Worm (Caenorhabditis elegans): Measurements from ENCODE around the gene rpoa-49.
A peak's percentile ranks its signal among the peaks of the same experiment; 100 is the strongest.

Gene rpoa-49

DNA sequence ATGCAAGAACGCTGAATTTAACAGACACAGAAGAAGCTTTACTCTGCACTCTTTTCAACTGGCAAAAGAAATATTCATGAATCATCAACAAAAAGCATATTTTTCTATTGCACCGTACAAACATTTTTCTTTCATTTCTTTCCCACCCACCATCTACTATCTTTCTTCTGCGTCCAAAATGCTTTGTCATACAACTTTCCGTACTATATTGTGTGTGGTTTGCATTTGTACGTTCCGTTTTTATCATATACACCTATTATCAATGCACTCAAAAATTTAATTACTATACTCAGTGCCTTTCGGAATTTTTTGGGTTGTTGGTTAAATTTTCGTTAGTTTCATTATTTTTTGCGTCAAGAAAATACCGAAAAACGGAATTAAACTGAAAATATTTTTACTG lies 22.8 kb downstream of the rpoa-49 start:
- TF ChIP-seq tbx-2 (tag; optimal IDR thresholded peaks at IDR 0.05): no peak
- TF ChIP-seq elt-2 (tag; optimal IDR thresholded peaks at IDR 0.05): peak; percentile 41
- peak; percentile 27 for TF ChIP-seq pqm-1 (tag; optimal IDR thresholded peaks at IDR 0.05)

DNA sequence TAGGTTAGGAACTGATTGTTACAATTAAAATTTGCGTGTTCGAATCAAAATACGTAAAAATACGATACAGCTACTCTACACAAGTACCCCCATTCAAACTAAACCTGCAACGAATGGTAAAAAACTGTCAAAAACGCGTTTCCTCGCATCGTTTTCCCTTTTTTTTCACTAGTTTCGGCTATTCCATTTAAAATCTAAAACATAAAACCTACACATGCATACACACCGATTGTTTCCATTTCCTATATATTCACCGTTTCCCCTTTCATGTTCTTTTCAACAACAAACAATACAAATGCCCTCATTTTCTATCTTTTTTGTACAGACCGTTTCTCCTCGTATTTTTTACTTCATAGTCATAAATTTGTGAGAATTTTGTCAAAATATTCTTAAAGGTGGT lies 23.9 kb downstream of the rpoa-49 start:
- TF ChIP-seq egl-27 (tag; optimal IDR thresholded peaks at IDR 0.05): no peak
- no peak for TF ChIP-seq nhr-237 (tag; optimal IDR thresholded peaks at IDR 0.05)

DNA sequence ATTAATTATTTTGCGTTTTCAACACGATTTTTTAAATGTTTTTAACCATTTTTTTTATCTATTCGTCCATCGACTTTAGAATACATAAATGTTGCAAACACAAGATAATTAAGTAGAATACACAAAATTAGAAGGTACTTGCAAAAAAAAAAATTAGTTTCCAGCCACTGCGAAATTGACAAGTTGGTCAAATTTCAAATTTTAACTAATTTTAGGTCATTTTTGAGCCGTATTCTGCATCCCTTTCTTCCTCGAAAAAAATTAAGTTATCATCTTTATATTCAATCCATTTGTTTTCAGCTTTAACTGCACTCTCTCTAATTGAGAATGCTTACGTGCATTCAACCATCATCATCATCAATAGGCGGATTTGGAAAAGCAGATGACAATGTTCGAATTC lies 24.5 kb downstream of the rpoa-49 start, which contains the start of gene egl-26:
egl-26 (plus strand) TSS at position 301 of the 400 bp plus-strand sequence.
- TF ChIP-seq nhr-28 (tag; optimal IDR thresholded peaks at IDR 0.05) (no peak), snpc-4 (tag; optimal IDR thresholded peaks at IDR 0.05) (no peak), tbx-2 (tag; optimal IDR thresholded peaks at IDR 0.05) (no peak), fkh-10 (GFP tag; optimal IDR thresholded peaks at IDR 0.05) (no peak), fkh-2 (tag; optimal IDR thresholded peaks at IDR 0.05) (no peak), pha-4 (tag; optimal IDR thresholded peaks at IDR 0.05) (no peak), unc-39 (tag; optimal IDR thresholded peaks at IDR 0.05) (no peak), lsy-12 (tag; optimal IDR thresholded peaks at IDR 0.05) (no peak), nhr-76 (tag; optimal IDR thresholded peaks at IDR 0.05) (no peak), unc-62 (GFP tag; optimal IDR thresholded peaks at IDR 0.05) (no peak)

DNA sequence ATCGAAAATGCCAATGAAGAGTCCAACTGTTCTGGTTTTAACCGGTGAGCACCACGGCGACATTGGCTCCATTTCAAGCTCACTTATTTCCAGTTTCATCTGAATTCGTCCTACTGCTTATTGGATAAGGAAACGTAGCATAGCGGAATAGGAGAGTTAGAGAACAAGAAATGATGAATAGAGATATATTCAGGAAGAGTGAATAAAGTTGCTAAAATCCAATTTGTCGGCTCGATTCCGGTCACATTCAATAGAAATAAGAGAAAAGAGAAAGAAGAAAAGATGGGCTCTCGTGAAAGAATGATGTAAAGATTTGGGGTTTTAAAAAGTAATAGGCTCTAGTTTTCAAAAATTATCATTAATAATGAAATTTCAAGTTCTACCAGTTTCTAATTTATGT lies 28.5 kb downstream of the rpoa-49 start:
- TF ChIP-seq ZK546.5 (tag; optimal IDR thresholded peaks at IDR 0.05) (no peak), fkh-10 (GFP tag; optimal IDR thresholded peaks at IDR 0.05) (peak; percentile 95)

DNA sequence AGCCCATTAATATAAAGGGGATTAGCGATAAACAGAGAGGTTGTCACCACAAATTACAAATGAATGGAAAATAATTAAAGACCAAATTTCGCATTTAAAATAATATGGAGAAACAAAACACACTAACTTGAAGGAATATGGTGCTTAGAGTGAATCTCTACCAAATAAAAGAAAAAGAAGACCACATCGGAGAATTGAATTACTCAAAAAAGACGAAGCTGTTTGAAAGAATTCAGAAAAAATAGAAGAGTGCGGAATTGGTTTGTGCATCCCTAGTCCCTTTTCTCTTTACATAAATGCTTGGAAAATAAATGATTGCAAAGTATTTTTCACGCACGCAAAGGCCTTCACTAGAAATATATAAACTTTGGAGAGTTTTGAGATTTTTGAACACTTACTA lies 29.1 kb downstream of the rpoa-49 start:
- TF ChIP-seq pha-4 (tag; optimal IDR thresholded peaks at IDR 0.05) (no peak), lin-15B (tag; optimal IDR thresholded peaks at IDR 0.05) (no peak), ama-1 (optimal IDR thresholded peaks at IDR 0.05) (no peak), fos-1 (tag; optimal IDR thresholded peaks at IDR 0.05) (no peak), unc-39 (tag; optimal IDR thresholded peaks at IDR 0.05) (no peak), lin-39 (tag; optimal IDR thresholded peaks at IDR 0.05) (no peak), nhr-28 (tag; optimal IDR thresholded peaks at IDR 0.05) (no peak)

DNA sequence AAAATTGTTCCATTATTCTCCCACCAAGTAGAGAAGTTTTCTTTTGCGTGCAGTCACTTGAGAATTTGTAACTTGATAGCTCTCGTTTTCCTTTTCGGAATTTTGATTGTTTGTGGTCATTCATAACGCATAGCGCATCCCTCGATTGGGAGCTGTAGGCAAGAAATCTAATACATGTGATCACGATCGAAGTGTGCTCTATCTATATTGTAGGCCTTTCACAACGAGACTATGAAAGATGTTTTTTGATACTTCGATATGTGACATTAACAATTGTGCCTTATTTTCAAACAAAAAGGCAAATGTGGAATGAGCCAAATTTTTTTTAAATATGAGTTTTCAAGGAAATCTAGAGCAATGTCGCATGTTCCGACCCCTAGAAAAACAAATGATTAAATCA lies 31.0 kb downstream of the rpoa-49 start:
- TF ChIP-seq ceh-28 (tag; optimal IDR thresholded peaks at IDR 0.05): no peak
- TF ChIP-seq aly-2 (tag; optimal IDR thresholded peaks at IDR 0.05): no peak
- no peak for TF ChIP-seq egl-5 (tag; optimal IDR thresholded peaks at IDR 0.05)
- TF ChIP-seq sea-2 (GFP tag; optimal IDR thresholded peaks at IDR 0.05): no peak
- no peak for TF ChIP-seq nhr-25 (tag; optimal IDR thresholded peaks at IDR 0.05)
- no peak for TF ChIP-seq daf-12 (tag; optimal IDR thresholded peaks at IDR 0.05)
- TF ChIP-seq nhr-43 (tag; optimal IDR thresholded peaks at IDR 0.05; ENCODE audit: poor library complexity, severe bottlenecking): no peak
- no peak for TF ChIP-seq elt-1 (tag; optimal IDR thresholded peaks at IDR 0.05)
- TF ChIP-seq unc-39 (tag; optimal IDR thresholded peaks at IDR 0.05): no peak
- no peak for TF ChIP-seq jun-1 (tag; optimal IDR thresholded peaks at IDR 0.05)
- TF ChIP-seq R02D3.7 (tag; optimal IDR thresholded peaks at IDR 0.05): no peak

DNA sequence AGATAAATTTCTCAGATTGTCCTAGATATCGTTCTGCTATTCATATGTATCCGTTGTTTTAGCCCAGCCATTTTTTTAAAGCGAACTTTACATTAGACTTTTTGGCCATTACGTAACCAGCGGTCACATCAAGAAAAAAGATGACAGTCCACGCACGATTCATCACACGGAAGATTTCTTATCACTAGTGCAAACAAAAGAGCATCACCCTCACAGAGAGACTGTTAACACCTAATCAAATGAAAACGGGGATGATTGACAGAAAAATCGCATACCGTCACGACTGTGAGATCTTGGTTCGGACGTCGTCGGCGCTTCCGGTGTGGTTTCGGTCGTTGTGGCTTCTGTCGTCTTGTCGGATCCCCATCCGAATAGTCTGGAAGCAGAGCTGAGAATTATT lies 31.8 kb downstream of the rpoa-49 start:
- TF ChIP-seq fos-1 (tag; optimal IDR thresholded peaks at IDR 0.05): no peak
- TF ChIP-seq elt-2 (tag; optimal IDR thresholded peaks at IDR 0.05): peak; percentile 16
- TF ChIP-seq skn-1 (tag; optimal IDR thresholded peaks at IDR 0.05): no peak
- TF ChIP-seq ceh-82 (tag; optimal IDR thresholded peaks at IDR 0.05): no peak
- TF ChIP-seq daf-12 (tag; optimal IDR thresholded peaks at IDR 0.05): no peak
- no peak for TF ChIP-seq nhr-67 (tag; optimal IDR thresholded peaks at IDR 0.05)
- TF ChIP-seq ztf-4 (tag; optimal IDR thresholded peaks at IDR 0.05): no peak
- no peak for TF ChIP-seq pqm-1 (tag; optimal IDR thresholded peaks at IDR 0.05)
- no peak for TF ChIP-seq ceh-28 (tag; optimal IDR thresholded peaks at IDR 0.05)
